Worm (Caenorhabditis elegans) whole organism, late embryonic: ENCODE data around the gene T05A7.1.

Source experiments
- ama-1 ChIP-seq: fragments of 150-350 bp; optimal IDR thresholded peaks from 2 replicates; lab custom pipeline; 2014
- ceh-19 ChIP-seq: fragments of 200-800 bp; sonication (Bioruptor generic); optimal IDR thresholded peaks from 2 replicates; lab custom pipeline; 2018; ENCODE audit warnings: mild to moderate bottlenecking, missing genetic modification characterization, missing compliant biosample characterization
- lin-11 ChIP-seq: fragments of 200-800 bp; sonication (Bioruptor generic); optimal IDR thresholded peaks from 2 replicates; lab custom pipeline; 2018; ENCODE audit warnings: mild to moderate bottlenecking, missing genetic modification characterization, missing compliant biosample characterization
- pha-4 ChIP-seq: fragments of 150-350 bp; optimal IDR thresholded peaks from 2 replicates; lab custom pipeline; 2018; ENCODE audit warnings: missing biosample characterization, missing genetic modification reagents, missing genetic modification characterization
- rnt-1 ChIP-seq: sonication (generic microtip); optimal IDR thresholded peaks from 2 replicates; lab custom pipeline; 2016; ENCODE audit warnings: missing genetic modification characterization, missing compliant biosample characterization
- sox-4 ChIP-seq: sonication (generic microtip); optimal IDR thresholded peaks from 2 replicates; lab custom pipeline; 2017; ENCODE audit warnings: mild to moderate bottlenecking, missing genetic modification characterization, inconsistent platforms, missing compliant biosample characterization
- tbx-2 ChIP-seq: sonication (generic microtip); optimal IDR thresholded peaks from 2 replicates; lab custom pipeline; 2016; ENCODE audit warnings: missing genetic modification characterization, missing compliant biosample characterization
- ttx-3 ChIP-seq: sonication (generic microtip); optimal IDR thresholded peaks from 2 replicates; lab custom pipeline; 2016; ENCODE audit warnings: missing genetic modification reagents, missing genetic modification characterization, missing compliant biosample characterization
- zip-5 ChIP-seq: sonication (generic microtip); optimal IDR thresholded peaks from 2 replicates; lab custom pipeline; 2016; ENCODE audit warnings: missing genetic modification characterization, missing compliant biosample characterization

ce11 chrII:4710120-4710519 lies 32.1 kb downstream of the T05A7.1 start, which contains the start of gene tag-151:
- TF ChIP-seq ceh-19 (GFP tag; lab: Kevin White, UChicago), result no peak
- no peak for TF ChIP-seq sox-4 (tag; lab: Kevin White, UChicago)
- no peak for TF ChIP-seq tbx-2 (tag; lab: Kevin White, UChicago)
- no peak for TF ChIP-seq pha-4 (tag; lab: Kevin White, UChicago)
- no peak for TF ChIP-seq lin-11 (tag; lab: Kevin White, UChicago)
- TF ChIP-seq rnt-1 (tag; lab: Kevin White, UChicago), result no peak
- TF ChIP-seq ama-1, result no peak
- TF ChIP-seq zip-5, result no peak
- TF ChIP-seq ttx-3, result no peak
